Worm (Caenorhabditis elegans) whole organism, L2 larva: ENCODE measurements around the gene fbxa-47.
A peak's percentile ranks its signal among the peaks of the same experiment; 100 is the strongest.

ENCODE experiments used
- F13H6.1 ChIP-seq: sonication (generic microtip); optimal IDR thresholded peaks from 2 replicates; lab custom pipeline; 2016; ENCODE audit warnings: missing genetic modification characterization, missing compliant biosample characterization
- R02D3.7 ChIP-seq: fragments of 150-350 bp; optimal IDR thresholded peaks from 2 replicates; lab custom pipeline; 2014; ENCODE audit warnings: missing biosample characterization, missing genetic modification characterization
- Y55F3AM.14 ChIP-seq: fragments of 200-800 bp; sonication (Bioruptor generic); optimal IDR thresholded peaks from 2 replicates; lab custom pipeline; 2018; ENCODE audit warnings: mild to moderate bottlenecking, missing genetic modification characterization, missing compliant biosample characterization
- ZK546.5 ChIP-seq: sonication (generic microtip); optimal IDR thresholded peaks from 2 replicates; lab custom pipeline; 2017; ENCODE audit warnings: missing biosample characterization, missing genetic modification characterization
- alr-1 ChIP-seq: fragments of 150-350 bp; optimal IDR thresholded peaks from 2 replicates; lab custom pipeline; 2014; ENCODE audit warnings: missing biosample characterization, missing genetic modification characterization
- aly-2 ChIP-seq: fragments of 150-350 bp; optimal IDR thresholded peaks from 2 replicates; lab custom pipeline; 2014; ENCODE audit warnings: missing biosample characterization, missing genetic modification characterization
- ama-1 ChIP-seq: fragments of 150-350 bp; optimal IDR thresholded peaks from 2 replicates; lab custom pipeline; 2018; ENCODE audit warnings: inconsistent platforms
- ceh-16 ChIP-seq: fragments of 150-350 bp; optimal IDR thresholded peaks from 2 replicates; lab custom pipeline; 2014; ENCODE audit warnings: missing biosample characterization, missing genetic modification characterization
- ceh-82 ChIP-seq: fragments of 150-350 bp; optimal IDR thresholded peaks from 2 replicates; lab custom pipeline; 2014; ENCODE audit warnings: missing biosample characterization, missing genetic modification characterization
- crh-2 ChIP-seq: sonication (generic microtip); optimal IDR thresholded peaks from 2 replicates; lab custom pipeline; 2017; ENCODE audit warnings: missing biosample characterization, missing genetic modification characterization
- dmd-4 ChIP-seq: sonication (generic microtip); optimal IDR thresholded peaks from 2 replicates; lab custom pipeline; 2017; ENCODE audit warnings: missing biosample characterization, missing genetic modification characterization
- egl-27 ChIP-seq: sonication (generic microtip); optimal IDR thresholded peaks from 3 replicates; lab custom pipeline; 2017; ENCODE audit warnings: missing biosample characterization, missing genetic modification reagents, missing genetic modification characterization
- elt-3 ChIP-seq: sonication (generic microtip); optimal IDR thresholded peaks from 2 replicates; lab custom pipeline; 2017; ENCODE audit warnings: missing biosample characterization, missing genetic modification characterization
- fos-1 ChIP-seq: fragments of 150-350 bp; optimal IDR thresholded peaks from 2 replicates; lab custom pipeline; 2014; ENCODE audit warnings: missing biosample characterization, missing genetic modification characterization
- lin-11 ChIP-seq: fragments of 150-350 bp; sonication (generic microtip); optimal IDR thresholded peaks from 2 replicates; lab custom pipeline; 2014; ENCODE audit warnings: missing biosample characterization, missing genetic modification characterization, inconsistent platforms, mixed read lengths
- lsy-2 ChIP-seq, 2 experiments: fragments of 150-350 bp in 1 of 2; sonication (generic microtip) in 1 of 2; optimal IDR thresholded peaks; 2 replicates each; lab custom pipeline; 2014 to 2017; ENCODE audit warnings: missing biosample characterization in 2 of 2, missing genetic modification characterization in 2 of 2
- mab-5 ChIP-seq: fragments of 150-350 bp; optimal IDR thresholded peaks from 2 replicates; lab custom pipeline; 2014; ENCODE audit warnings: missing biosample characterization, missing genetic modification characterization
- mbf-1 ChIP-seq: sonication (generic microtip); optimal IDR thresholded peaks from 2 replicates; lab custom pipeline; 2017; ENCODE audit warnings: missing biosample characterization, missing genetic modification characterization
- mdl-1 ChIP-seq, 2 experiments: fragments of 150-350 bp in 1 of 2; sonication (generic microtip) in 1 of 2; optimal IDR thresholded peaks; 2 replicates each; lab custom pipeline; 2017; ENCODE audit warnings: missing biosample characterization in 2 of 2, missing genetic modification characterization in 2 of 2
- nhr-10 ChIP-seq: sonication (generic microtip); optimal IDR thresholded peaks from 2 replicates; lab custom pipeline; 2017; ENCODE audit warnings: missing biosample characterization, missing genetic modification characterization
- nhr-11 ChIP-seq: fragments of 150-350 bp; optimal IDR thresholded peaks from 2 replicates; lab custom pipeline; 2014; ENCODE audit warnings: missing biosample characterization, missing genetic modification characterization
- nhr-12 ChIP-seq: fragments of 150-350 bp; optimal IDR thresholded peaks from 2 replicates; lab custom pipeline; 2014; ENCODE audit warnings: missing biosample characterization, missing genetic modification characterization
- nhr-129 ChIP-seq: fragments of 150-350 bp; optimal IDR thresholded peaks from 2 replicates; lab custom pipeline; 2014; ENCODE audit warnings: missing biosample characterization, missing genetic modification characterization
- nhr-21 ChIP-seq: fragments of 150-350 bp; optimal IDR thresholded peaks from 2 replicates; lab custom pipeline; 2014; ENCODE audit warnings: missing biosample characterization, missing genetic modification characterization
- nhr-237 ChIP-seq: fragments of 150-350 bp; optimal IDR thresholded peaks from 2 replicates; lab custom pipeline; 2014; ENCODE audit warnings: missing biosample characterization, missing genetic modification characterization
- nhr-25 ChIP-seq: fragments of 150-350 bp; sonication (generic microtip); optimal IDR thresholded peaks from 3 replicates; lab custom pipeline; 2014; ENCODE audit warnings: missing biosample characterization, missing genetic modification characterization
- nhr-6 ChIP-seq: fragments of 150-350 bp; optimal IDR thresholded peaks from 2 replicates; lab custom pipeline; 2014; ENCODE audit warnings: missing biosample characterization, missing genetic modification characterization
- nhr-77 ChIP-seq: fragments of 150-350 bp; optimal IDR thresholded peaks from 2 replicates; lab custom pipeline; 2014; ENCODE audit warnings: missing biosample characterization, missing genetic modification characterization
- peb-1 ChIP-seq: fragments of 150-350 bp; optimal IDR thresholded peaks from 2 replicates; lab custom pipeline; 2014; ENCODE audit warnings: missing biosample characterization, missing genetic modification characterization
- sem-4 ChIP-seq: fragments of 150-350 bp; optimal IDR thresholded peaks from 2 replicates; lab custom pipeline; 2014; ENCODE audit warnings: missing biosample characterization, missing genetic modification reagents, missing genetic modification characterization
- skn-1 ChIP-seq: sonication (generic microtip); optimal IDR thresholded peaks from 2 replicates; lab custom pipeline; 2017; ENCODE audit warnings: missing biosample characterization, missing genetic modification characterization
- sma-3 ChIP-seq: sonication (generic microtip); optimal IDR thresholded peaks from 2 replicates; lab custom pipeline; 2016; ENCODE audit warnings: missing genetic modification reagents, missing genetic modification characterization, missing compliant biosample characterization
- sma-9 ChIP-seq, 2 experiments: fragments of 150-350 bp in 1 of 2; sonication (generic microtip) in 1 of 2; optimal IDR thresholded peaks; 2 replicates each; lab custom pipeline; 2014 to 2016; ENCODE audit warnings: missing genetic modification characterization in 2 of 2, mild to moderate bottlenecking in 1 of 2, missing biosample characterization in 1 of 2, missing compliant biosample characterization in 1 of 2, missing genetic modification reagents in 1 of 2, moderate library complexity in 1 of 2
- snpc-4 ChIP-seq: fragments of 150-350 bp; optimal IDR thresholded peaks from 2 replicates; lab custom pipeline; 2014; ENCODE audit warnings: missing biosample characterization, missing genetic modification characterization
- unc-39 ChIP-seq: fragments of 150-350 bp; optimal IDR thresholded peaks from 2 replicates; lab custom pipeline; 2014; ENCODE audit warnings: missing biosample characterization, missing genetic modification characterization
- unc-55 ChIP-seq: fragments of 150-350 bp; sonication (generic microtip); optimal IDR thresholded peaks from 3 replicates; lab custom pipeline; 2014; ENCODE audit warnings: missing biosample characterization, missing genetic modification reagents, missing genetic modification characterization
- ztf-1 ChIP-seq: fragments of 200-800 bp; sonication (Bioruptor generic); conservative IDR thresholded peaks from 2 replicates; pipeline ENCODE4 v1.3.6; 2022; ENCODE audit warnings: missing genetic modification characterization, missing compliant biosample characterization
- ztf-4 ChIP-seq: fragments of 150-350 bp; optimal IDR thresholded peaks from 2 replicates; lab custom pipeline; 2014; ENCODE audit warnings: missing biosample characterization, missing genetic modification characterization

fbxa-47 gene

ce11 chrIII:2212343-2212742 is 19.9 kb downstream of the fbxa-47 start:
- TF ChIP-seq peb-1 (no peak), fos-1 (tag; lab: Kevin White, UChicago) (peak; percentile 43)

- TF ChIP-seq ceh-82 (no peak), sem-4 (tag; lab: Kevin White, UChicago) (no peak), ztf-4 (tag; lab: Kevin White, UChicago) (no peak), alr-1 (tag; lab: Kevin White, UChicago) (no peak), lsy-2 (tag; optimal IDR thresholded peaks at IDR 0.05; lab: Kevin White, UChicago) (no peak), mdl-1 (tag; optimal IDR thresholded peaks at IDR 0.05; lab: Kevin White, UChicago) (no peak), nhr-129 (tag; lab: Kevin White, UChicago) (no peak), crh-2 (no peak), aly-2 (tag; lab: Kevin White, UChicago) (no peak), egl-27 (tag; lab: Kevin White, UChicago) (no peak), nhr-237 (tag; lab: Kevin White, UChicago) (no peak), unc-39 (no peak), nhr-77 (tag; lab: Kevin White, UChicago) (no peak), sma-9 (GFP tag; optimal IDR thresholded peaks at IDR 0.05; lab: Kevin White, UChicago) (no peak), sma-9 (tag; optimal IDR thresholded peaks at IDR 0.05; lab: Kevin White, UChicago) (no peak), sma-3 (GFP tag; lab: Kevin White, UChicago) (no peak), R02D3.7 (tag; lab: Kevin White, UChicago) (no peak), mab-5 (no peak), nhr-6 (tag; lab: Kevin White, UChicago) (no peak)
These were observed 21.1 kb downstream of the fbxa-47 start, which contains the start of gene C39B5.14 for ce11 chrIII:2211120-2211519. Gene C39B5.14 (plus strand): TSS chrIII:2211420.

ce11 chrIII:2210601-2211000 is 21.7 kb downstream of the fbxa-47 start:
- TF ChIP-seq dmd-4 (no peak), Y55F3AM.14 (GFP tag; lab: Kevin White, UChicago) (no peak), nhr-6 (tag; lab: Kevin White, UChicago) (no peak), aly-2 (tag; lab: Kevin White, UChicago) (no peak), peb-1 (no peak), mdl-1 (tag; optimal IDR thresholded peaks at IDR 0.05; lab: Kevin White, UChicago) (no peak), ama-1 (lab: Kevin White, UChicago) (no peak), nhr-21 (tag; lab: Kevin White, UChicago) (no peak), unc-39 (no peak), nhr-25 (no peak), snpc-4 (no peak), nhr-12 (tag; lab: Kevin White, UChicago) (no peak), alr-1 (tag; lab: Kevin White, UChicago) (no peak), sma-3 (GFP tag; lab: Kevin White, UChicago) (no peak), ztf-1 (GFP tag; lab: Robert Waterston, UW) (no peak), sem-4 (tag; lab: Kevin White, UChicago) (no peak)

ce11 chrIII:2207864-2208263 is 24.4 kb downstream of the fbxa-47 start, which contains the start of gene C39B5.5:
Gene C39B5.5 (plus strand): TSS chrIII:2208164.
- no peak for TF ChIP-seq snpc-4
- TF ChIP-seq R02D3.7 (tag; lab: Kevin White, UChicago), result no peak
- TF ChIP-seq ztf-4 (tag; lab: Kevin White, UChicago), result no peak
- TF ChIP-seq egl-27 (tag; lab: Kevin White, UChicago), result no peak
- no peak for TF ChIP-seq dmd-4
- TF ChIP-seq F13H6.1 (tag; lab: Kevin White, UChicago), result no peak
- TF ChIP-seq sma-3 (GFP tag; lab: Kevin White, UChicago), result no peak
- TF ChIP-seq nhr-11 (tag; lab: Kevin White, UChicago), result no peak
- no peak for TF ChIP-seq elt-3 (tag; lab: Kevin White, UChicago)
- no peak for TF ChIP-seq nhr-129 (tag; lab: Kevin White, UChicago)
- TF ChIP-seq nhr-10, result no peak
- no peak for TF ChIP-seq ztf-1 (GFP tag; lab: Robert Waterston, UW)
- TF ChIP-seq lin-11, result no peak
- no peak for TF ChIP-seq ceh-16
- no peak for TF ChIP-seq nhr-6 (tag; lab: Kevin White, UChicago)
- no peak for TF ChIP-seq lsy-2 (tag; optimal IDR thresholded peaks at IDR 0.05; lab: Kevin White, UChicago)

- TF ChIP-seq ceh-16 (no peak), mbf-1 (tag; lab: Kevin White, UChicago) (no peak), aly-2 (tag; lab: Kevin White, UChicago) (no peak), ZK546.5 (tag; lab: Kevin White, UChicago) (no peak), nhr-11 (tag; lab: Kevin White, UChicago) (no peak), fos-1 (tag; lab: Kevin White, UChicago) (no peak), nhr-77 (tag; lab: Kevin White, UChicago) (no peak), F13H6.1 (tag; lab: Kevin White, UChicago) (no peak), unc-55 (no peak), skn-1 (tag; lab: Kevin White, UChicago) (no peak)
- TF ChIP-seq, all 48 proteins: peak for 0
These were observed 27.1 kb downstream of the fbxa-47 start for ce11 chrIII:2205155-2205554.
